Worm (Caenorhabditis elegans) whole organism, L4/young adult: ENCODE data around the gene cyp-14A5.

Experiments
- W03F9.2 ChIP-seq: fragments of 150-350 bp; optimal IDR thresholded peaks from 2 replicates; lab custom pipeline; 2014; ENCODE audit warnings: missing biosample characterization, missing genetic modification characterization
- dao-5 ChIP-seq: sonication (generic microtip); optimal IDR thresholded peaks from 2 replicates; lab custom pipeline; 2016; ENCODE audit warnings: missing genotype, missing genetic modification characterization, moderate library complexity, missing compliant biosample characterization
- him-1 ChIP-seq: sonication (generic microtip); optimal IDR thresholded peaks from 2 replicates; lab custom pipeline; 2016; ENCODE audit warnings: missing genotype, missing genetic modification reagents, missing genetic modification characterization, missing compliant biosample characterization

The cyp-14A5 gene

ce11 chrV:5372118-5372517 lies 51.0 kb downstream of the cyp-14A5 start, which contains the start of gene C35A11.3:
C35A11.3 (plus strand) TSS chrV:5372418.
- TF ChIP-seq dao-5 (tag; lab: Kevin White, UChicago), result no peak
- TF ChIP-seq W03F9.2 (tag; lab: Kevin White, UChicago), result no peak
- TF ChIP-seq him-1 (tag; lab: Kevin White, UChicago), result no peak
